Fruit fly (Drosophila melanogaster) whole organism, embryonic: Measurements from ENCODE around the gene CG33986.

Source experiments
- Antp ChIP-seq: fragments of 200-800 bp; sonication (Bioruptor generic); optimal IDR thresholded peaks from 3 replicates; lab custom pipeline; 2016; ENCODE audit warnings: missing biosample characterization, missing genetic modification characterization
- CG10431 ChIP-seq: fragments of 200-800 bp; sonication (Bioruptor generic); optimal IDR thresholded peaks from 3 replicates; lab custom pipeline; 2018; ENCODE audit warnings: missing biosample characterization, mild to moderate bottlenecking, missing genetic modification characterization
- CG10959 ChIP-seq: fragments of 200-800 bp; sonication (Bioruptor generic); IDR thresholded peaks from 2 replicates; pipeline ENCODE4 v1.3.6; 2022; ENCODE audit warnings: missing biosample characterization, missing genetic modification characterization
- CG11093 ChIP-seq: fragments of 200-800 bp; sonication (Bioruptor generic); IDR thresholded peaks from 3 replicates; pipeline ENCODE4 v1.3.6; 2022; ENCODE audit warnings: missing biosample characterization, missing genetic modification characterization
- CG12219 ChIP-seq: fragments of 200-800 bp; sonication (Bioruptor generic); optimal IDR thresholded peaks from 3 replicates; lab custom pipeline; 2018; ENCODE audit warnings: missing biosample characterization, mild to moderate bottlenecking, missing genetic modification characterization
- CG12236 ChIP-seq: fragments of 200-800 bp; sonication (Bioruptor generic); optimal IDR thresholded peaks from 2 replicates; lab custom pipeline; 2016; ENCODE audit warnings: missing biosample characterization, missing genetic modification characterization
- CG12942 ChIP-seq: fragments of 200-800 bp; sonication (Bioruptor generic); optimal IDR thresholded peaks from 3 replicates; lab custom pipeline; 2016; ENCODE audit warnings: missing biosample characterization, missing genetic modification characterization
- CG15514 ChIP-seq: fragments of 200-800 bp; sonication (Bioruptor generic); optimal IDR thresholded peaks from 3 replicates; lab custom pipeline; 2017; ENCODE audit warnings: missing biosample characterization, missing genetic modification characterization, mild to moderate bottlenecking, moderate library complexity, missing genetic modification reagents
- CG17612 ChIP-seq: fragments of 200-800 bp; sonication (Bioruptor generic); IDR thresholded peaks from 2 replicates; pipeline ENCODE4 v1.3.6; 2022; ENCODE audit warnings: missing biosample characterization, missing genetic modification characterization
- CG18476 ChIP-seq: fragments of 200-800 bp; sonication (Bioruptor generic); optimal IDR thresholded peaks from 2 replicates; lab custom pipeline; 2016; ENCODE audit warnings: missing biosample characterization, mild to moderate bottlenecking, missing genetic modification characterization
- CG18619 ChIP-seq: fragments of 200-800 bp; sonication (Bioruptor generic); optimal IDR thresholded peaks from 3 replicates; lab custom pipeline; 2017; ENCODE audit warnings: missing biosample characterization, mild to moderate bottlenecking, missing genetic modification characterization
- CG4404 ChIP-seq: fragments of 200-800 bp; sonication (Bioruptor generic); IDR thresholded peaks from 2 replicates; pipeline ENCODE4 v1.3.6; 2022; ENCODE audit warnings: missing biosample characterization, missing genetic modification characterization
- CG6683 ChIP-seq: fragments of 200-800 bp; sonication (Bioruptor generic); optimal IDR thresholded peaks from 2 replicates; lab custom pipeline; 2017; ENCODE audit warnings: missing biosample characterization, mild to moderate bottlenecking, missing genetic modification characterization, missing genetic modification reagents
- CG7556 ChIP-seq: fragments of 200-800 bp; sonication (Bioruptor generic); optimal IDR thresholded peaks from 2 replicates; lab custom pipeline; 2017; ENCODE audit warnings: missing biosample characterization, mild to moderate bottlenecking, missing genetic modification characterization
- CG8388 ChIP-seq: fragments of 200-800 bp; sonication (Bioruptor generic); optimal IDR thresholded peaks from 2 replicates; lab custom pipeline; 2019; ENCODE audit warnings: missing biosample characterization, mild to moderate bottlenecking, missing genetic modification characterization, moderate library complexity
- CG9215 ChIP-seq: fragments of 200-800 bp; sonication (Bioruptor generic); IDR thresholded peaks from 2 replicates; pipeline ENCODE4 v1.3.6; 2022; ENCODE audit warnings: missing biosample characterization, missing genetic modification characterization
- CG9797 ChIP-seq: fragments of 200-800 bp; sonication (Bioruptor generic); optimal IDR thresholded peaks from 3 replicates; lab custom pipeline; 2018; ENCODE audit warnings: missing biosample characterization, mild to moderate bottlenecking, missing genetic modification characterization
- D ChIP-seq, 2 experiments: fragments of 200-800 bp in 1 of 2; fragments of >200 bp in 1 of 2; sonication (Bioruptor generic) in 1 of 2; optimal IDR thresholded peaks; 2 replicates in 1 of 2; 3 replicates in 1 of 2; lab custom pipeline; 2017; ENCODE audit warnings: mild to moderate bottlenecking in 1 of 2, missing biosample characterization in 1 of 2, missing genetic modification characterization in 1 of 2, missing genetic modification reagents in 1 of 2
- Dref ChIP-seq: fragments of 200-800 bp; sonication (Bioruptor generic); IDR thresholded peaks from 2 replicates; pipeline ENCODE4 v1.3.6; 2022; ENCODE audit warnings: missing biosample characterization, missing genetic modification characterization
- ERR ChIP-seq: fragments of 200-800 bp; sonication (Bioruptor generic); optimal IDR thresholded peaks from 2 replicates; lab custom pipeline; 2016; ENCODE audit warnings: missing biosample characterization, missing genetic modification characterization
- GATAe ChIP-seq: fragments of 200-800 bp; sonication (Bioruptor generic); conservative IDR thresholded peaks from 2 replicates; pipeline ENCODE4 v1.3.6; 2022; ENCODE audit warnings: missing biosample characterization, missing genetic modification characterization
- H15 ChIP-seq: fragments of 200-800 bp; sonication (Bioruptor generic); IDR thresholded peaks from 3 replicates; pipeline ENCODE4 v1.3.6; 2022; ENCODE audit warnings: missing biosample characterization, missing genetic modification characterization
- HmgZ ChIP-seq: fragments of 200-800 bp; sonication (Bioruptor generic); optimal IDR thresholded peaks from 2 replicates; lab custom pipeline; 2018; ENCODE audit warnings: missing biosample characterization, mild to moderate bottlenecking, missing genetic modification characterization
- Hr39 ChIP-seq: fragments of >200 bp; optimal IDR thresholded peaks from 2 replicates; lab custom pipeline; 2017
- Hsf ChIP-seq: fragments of 200-800 bp; sonication (Bioruptor generic); optimal IDR thresholded peaks from 3 replicates; lab custom pipeline; 2016; ENCODE audit warnings: missing biosample characterization, missing genetic modification characterization
- Max ChIP-seq: fragments of 200-800 bp; sonication (Bioruptor generic); optimal IDR thresholded peaks from 2 replicates; lab custom pipeline; 2016; ENCODE audit warnings: missing biosample characterization, mild to moderate bottlenecking, missing genetic modification characterization
- Nf-YA ChIP-seq: fragments of 200-800 bp; sonication (Bioruptor generic); IDR thresholded peaks from 2 replicates; pipeline ENCODE4 v1.3.6; 2022; ENCODE audit warnings: missing biosample characterization, missing genetic modification characterization
- Nf-YB ChIP-seq: fragments of 200-800 bp; sonication (Bioruptor generic); optimal IDR thresholded peaks from 3 replicates; lab custom pipeline; 2019; ENCODE audit warnings: missing biosample characterization, mild to moderate bottlenecking, missing genetic modification characterization, moderate library complexity
- PHDP ChIP-seq: fragments of 200-800 bp; sonication (Bioruptor generic); optimal IDR thresholded peaks from 3 replicates; lab custom pipeline; 2018; ENCODE audit warnings: missing biosample characterization, mild to moderate bottlenecking, missing genetic modification characterization, moderate library complexity
- Taf1 ChIP-seq: fragments of 200-800 bp; sonication (Bioruptor generic); IDR thresholded peaks from 2 replicates; pipeline ENCODE4 v1.3.6; 2022; ENCODE audit warnings: missing biosample characterization, missing genetic modification characterization
- Xrp1 ChIP-seq: fragments of 200-800 bp; sonication (Bioruptor generic); IDR thresholded peaks from 2 replicates; pipeline ENCODE4 v1.3.6; 2022; ENCODE audit warnings: missing biosample characterization, missing genetic modification characterization
- al ChIP-seq: fragments of 200-800 bp; sonication (Bioruptor generic); IDR thresholded peaks from 2 replicates; pipeline ENCODE4 v1.3.6; 2022; ENCODE audit warnings: missing biosample characterization, missing genetic modification characterization
- aop ChIP-seq: fragments of 200-800 bp; sonication (Bioruptor generic); IDR thresholded peaks from 2 replicates; pipeline ENCODE4 v1.3.6; 2022; ENCODE audit warnings: missing biosample characterization, missing genetic modification characterization
- ap ChIP-seq: fragments of 200-800 bp; sonication (Bioruptor generic); IDR thresholded peaks from 2 replicates; pipeline ENCODE4 v1.3.6; 2022; ENCODE audit warnings: missing biosample characterization, missing genetic modification characterization
- bab2 ChIP-seq: fragments of 200-800 bp; sonication (Bioruptor generic); optimal IDR thresholded peaks from 2 replicates; lab custom pipeline; 2016; ENCODE audit warnings: missing biosample characterization, missing genetic modification characterization
- emc ChIP-seq: fragments of 200-800 bp; sonication (Bioruptor generic); optimal IDR thresholded peaks from 2 replicates; lab custom pipeline; 2016; ENCODE audit warnings: missing biosample characterization, missing genetic modification characterization
- ftz-f1 ChIP-seq: fragments of 200-800 bp; sonication (Bioruptor generic); optimal IDR thresholded peaks from 2 replicates; lab custom pipeline; 2016; ENCODE audit warnings: missing biosample characterization, missing genetic modification characterization
- gro ChIP-seq: fragments of 200-800 bp; sonication (Bioruptor generic); optimal IDR thresholded peaks from 2 replicates; lab custom pipeline; 2016; ENCODE audit warnings: missing biosample characterization, missing genetic modification characterization
- jigr1 ChIP-seq: fragments of 200-800 bp; sonication (Bioruptor generic); IDR thresholded peaks from 3 replicates; pipeline ENCODE4 v1.3.6; 2022; ENCODE audit warnings: missing biosample characterization, missing genetic modification characterization
- kni ChIP-seq: fragments of 200-800 bp; sonication (Bioruptor generic); optimal IDR thresholded peaks from 3 replicates; lab custom pipeline; 2017; ENCODE audit warnings: mild to moderate bottlenecking, missing biosample characterization, missing genetic modification reagents, missing genetic modification characterization
- lov ChIP-seq, 2 experiments: fragments of 200-800 bp in 1 of 2; fragments of >200 bp in 1 of 2; sonication (Bioruptor generic) in 1 of 2; IDR thresholded peaks in 1 of 2; optimal IDR thresholded peaks in 1 of 2; 2 replicates in 1 of 2; 3 replicates in 1 of 2; pipeline versions ENCODE4 v1.3.6 to Lab custom; 2017 to 2022; ENCODE audit warnings: missing biosample characterization in 1 of 2, missing genetic modification characterization in 1 of 2
- nerfin-1 ChIP-seq: fragments of 200-800 bp; sonication (Bioruptor generic); optimal IDR thresholded peaks from 3 replicates; lab custom pipeline; 2019; ENCODE audit warnings: missing biosample characterization, mild to moderate bottlenecking, missing genetic modification characterization, moderate library complexity
- nom ChIP-seq: fragments of 200-800 bp; sonication (Bioruptor generic); optimal IDR thresholded peaks from 2 replicates; lab custom pipeline; 2017; ENCODE audit warnings: missing biosample characterization, missing genetic modification characterization, mild to moderate bottlenecking, moderate library complexity, missing genetic modification reagents
- onecut ChIP-seq: fragments of 200-800 bp; sonication (Bioruptor generic); IDR thresholded peaks from 2 replicates; pipeline ENCODE4 v1.3.6; 2022; ENCODE audit warnings: missing biosample characterization, missing genetic modification characterization
- otp ChIP-seq: fragments of 200-800 bp; sonication (Bioruptor generic); IDR thresholded peaks from 3 replicates; pipeline ENCODE4, ENCODE4 v1.3.6; 2022; ENCODE audit warnings: missing biosample characterization, missing genetic modification characterization
- repo ChIP-seq: fragments of 200-800 bp; sonication (Bioruptor generic); optimal IDR thresholded peaks from 2 replicates; lab custom pipeline; 2016; ENCODE audit warnings: missing biosample characterization, missing genetic modification characterization
- slbo ChIP-seq: fragments of 200-800 bp; sonication (Bioruptor generic); IDR thresholded peaks from 2 replicates; pipeline ENCODE4 v1.3.6; 2022; ENCODE audit warnings: missing biosample characterization, missing genetic modification characterization
- sob ChIP-seq: fragments of 200-800 bp; sonication (Bioruptor generic); IDR thresholded peaks from 2 replicates; pipeline ENCODE4 v1.3.6; 2022; ENCODE audit warnings: missing biosample characterization, missing genetic modification characterization
- tx ChIP-seq: fragments of 200-800 bp; sonication (Bioruptor generic); optimal IDR thresholded peaks from 2 replicates; lab custom pipeline; 2016; ENCODE audit warnings: missing biosample characterization, missing genetic modification characterization
- vnd ChIP-seq: fragments of 200-800 bp; sonication (Bioruptor generic); IDR thresholded peaks from 3 replicates; pipeline ENCODE4 v1.3.6; 2022; ENCODE audit warnings: missing biosample characterization, missing genetic modification characterization; ENCODE audit not compliant: partially characterized antibody
- vvl ChIP-seq: fragments of 200-800 bp; sonication (Bioruptor generic); IDR thresholded peaks from 2 replicates; pipeline ENCODE4 v1.3.6; 2022; ENCODE audit warnings: missing biosample characterization, missing genetic modification characterization

Gene CG33986

DNA sequence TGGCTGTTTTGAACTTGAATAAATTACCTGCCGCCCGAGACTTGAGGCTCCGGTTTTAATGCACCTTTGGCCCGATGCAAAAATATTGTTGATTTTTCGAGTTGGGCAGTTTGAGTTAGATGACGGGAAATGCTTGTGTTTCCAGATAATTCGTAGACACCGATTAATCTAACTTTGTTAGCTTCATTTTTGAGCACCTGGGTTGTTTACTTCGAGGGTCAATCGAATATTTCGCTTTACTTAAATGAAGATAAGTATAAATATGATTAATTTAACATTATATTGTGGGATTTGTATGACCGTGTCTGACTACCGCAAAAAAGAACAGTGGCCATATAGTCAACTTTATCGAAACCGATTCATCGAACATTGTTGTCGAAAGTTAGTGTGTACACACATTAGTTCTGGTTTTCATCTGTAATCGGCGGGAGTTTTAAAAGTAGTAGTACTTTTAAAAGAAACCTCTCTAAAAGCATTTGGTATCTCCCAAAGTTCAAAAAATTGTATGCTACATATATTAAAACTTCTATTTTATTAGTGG lies 1.2 kb downstream of the CG33986 start, which contains the start of gene CG7945 (continued):
- TF ChIP-seq onecut (GFP tag; lab: Robert Waterston, UW) (0 out of 2 replicates have a peak, but pooled peaks have one; percentile 3), kni (no peak), repo (GFP tag; lab: Kevin White, UChicago) (no peak), CG7556 (GFP tag; lab: Kevin White, UChicago) (no peak), Taf1 (GFP tag; lab: Robert Waterston, UW) (no peak), CG8388 (GFP tag; lab: Kevin White, UChicago) (no peak), CG11093 (no peak), CG10431 (GFP tag; lab: Kevin White, UChicago) (no peak), vvl (GFP tag; lab: Robert Waterston, UW) (no peak), tx (GFP tag; lab: Kevin White, UChicago) (no peak), PHDP (tag; lab: Kevin White, UChicago) (no peak), vnd (GFP tag; lab: Robert Waterston, UW) (0 out of 3 replicates have a peak, but pooled peaks have one; percentile 36), CG4404 (GFP tag; lab: Robert Waterston, UW) (no peak), otp (no peak), Nf-YA (GFP tag; lab: Robert Waterston, UW) (no peak), Xrp1 (GFP tag; lab: Robert Waterston, UW) (no peak), nerfin-1 (tag; lab: Kevin White, UChicago) (no peak), al (GFP tag; lab: Robert Waterston, UW) (no peak), CG18619 (GFP tag; lab: Kevin White, UChicago) (no peak), emc (no peak), Antp (GFP tag; lab: Kevin White, UChicago) (no peak), Hr39 (no peak), jigr1 (GFP tag; lab: Robert Waterston, UW) (no peak), D (optimal IDR thresholded peaks at IDR 0.05; lab: Kevin White, UChicago) (no peak), D (GFP tag; optimal IDR thresholded peaks at IDR 0.05; lab: Kevin White, UChicago) (no peak), Max (no peak), HmgZ (peak; percentile 69), aop (GFP tag; lab: Robert Waterston, UW) (no peak), CG12236 (GFP tag; lab: Kevin White, UChicago) (no peak), GATAe (GFP tag; lab: Robert Waterston, UW) (no peak), Nf-YB (GFP tag; lab: Kevin White, UChicago) (no peak), bab2 (GFP tag; lab: Kevin White, UChicago) (no peak), CG12219 (GFP tag; lab: Kevin White, UChicago) (no peak), ap (GFP tag; lab: Robert Waterston, UW) (no peak), Hsf (no peak), gro (GFP tag; lab: Kevin White, UChicago) (no peak), H15 (GFP tag; lab: Robert Waterston, UW) (no peak), ERR (GFP tag; lab: Kevin White, UChicago) (no peak), Dref (peak; percentile 97), sob (GFP tag; lab: Robert Waterston, UW) (no peak), CG17612 (no peak), CG18476 (no peak), CG9797 (GFP tag; lab: Kevin White, UChicago) (peak; percentile 70), CG9215 (GFP tag; lab: Robert Waterston, UW) (no peak), CG12942 (GFP tag; lab: Kevin White, UChicago) (no peak), CG10959 (GFP tag; lab: Robert Waterston, UW) (no peak), slbo (GFP tag; lab: Robert Waterston, UW) (no peak), ftz-f1 (no peak), CG15514 (peak; percentile 51), CG6683 (GFP tag; lab: Kevin White, UChicago) (no peak), nom (no peak), lov (optimal IDR thresholded peaks at IDR 0.05; lab: Kevin White, UChicago) (no peak), lov (GFP tag; IDR thresholded peaks at IDR 0.05; lab: Robert Waterston, UW) (no peak)
